Fruit fly (Drosophila melanogaster) whole organism, embryonic: ENCODE measurements around the gene CG18428.

Experiments used
- Atf3 ChIP-seq: fragments of 200-800 bp; sonication (Bioruptor generic); optimal IDR thresholded peaks from 3 replicates; lab custom pipeline; 2016; ENCODE audit warnings: missing biosample characterization, missing genetic modification characterization
- Blimp-1 ChIP-seq: fragments of 200-800 bp; sonication (Bioruptor generic); optimal IDR thresholded peaks from 3 replicates; lab custom pipeline; 2018; ENCODE audit warnings: missing biosample characterization, missing genetic modification characterization, mild to moderate bottlenecking, moderate library complexity, missing genetic modification reagents
- C15 ChIP-seq: fragments of 200-800 bp; sonication (Bioruptor generic); IDR thresholded peaks from 3 replicates; pipeline ENCODE4 v1.3.6; 2022; ENCODE audit warnings: missing biosample characterization, missing genetic modification characterization
- CG10959 ChIP-seq: fragments of 200-800 bp; sonication (Bioruptor generic); IDR thresholded peaks from 2 replicates; pipeline ENCODE4 v1.3.6; 2022; ENCODE audit warnings: missing biosample characterization, missing genetic modification characterization
- CG11456 ChIP-seq: fragments of 200-800 bp; sonication (Bioruptor generic); IDR thresholded peaks from 3 replicates; pipeline ENCODE4 v1.3.6; 2022; ENCODE audit warnings: missing biosample characterization, missing genetic modification characterization
- CG11560 ChIP-seq: fragments of 200-800 bp; sonication (Bioruptor generic); IDR thresholded peaks from 3 replicates; pipeline ENCODE4 v1.3.6; 2022; ENCODE audit warnings: missing biosample characterization, missing genetic modification characterization
- CG13123 ChIP-seq: fragments of 200-800 bp; sonication (Bioruptor generic); optimal IDR thresholded peaks from 2 replicates; lab custom pipeline; 2016; ENCODE audit warnings: missing biosample characterization, missing genetic modification characterization
- CG14441 ChIP-seq: fragments of 200-800 bp; sonication (Bioruptor generic); IDR thresholded peaks from 2 replicates; pipeline ENCODE4 v1.3.6; 2022; ENCODE audit warnings: missing biosample characterization, missing genetic modification characterization
- CG14860 ChIP-seq: fragments of 200-800 bp; sonication (Bioruptor generic); IDR thresholded peaks from 3 replicates; pipeline ENCODE4 v1.3.6; 2022; ENCODE audit warnings: missing biosample characterization, missing genetic modification characterization; ENCODE audit not compliant: partially characterized antibody
- CG15073 ChIP-seq: fragments of 200-800 bp; sonication (Bioruptor generic); optimal IDR thresholded peaks from 2 replicates; lab custom pipeline; 2016; ENCODE audit warnings: missing biosample characterization, missing genetic modification characterization
- CG15696 ChIP-seq: fragments of 200-800 bp; sonication (Bioruptor generic); optimal IDR thresholded peaks from 2 replicates; lab custom pipeline; 2019; ENCODE audit warnings: missing biosample characterization, mild to moderate bottlenecking, missing genetic modification characterization, moderate library complexity
- CG17568 ChIP-seq: fragments of 200-800 bp; sonication (Bioruptor generic); optimal IDR thresholded peaks from 2 replicates; lab custom pipeline; 2018; ENCODE audit warnings: missing biosample characterization, mild to moderate bottlenecking, missing genetic modification characterization, moderate library complexity
- CG17829 ChIP-seq: fragments of 200-800 bp; optimal IDR thresholded peaks from 2 replicates; lab custom pipeline; 2019; ENCODE audit warnings: missing biosample characterization, mild to moderate bottlenecking, missing genetic modification characterization, moderate library complexity
- CG18011 ChIP-seq: fragments of 200-800 bp; sonication (Bioruptor generic); optimal IDR thresholded peaks from 2 replicates; lab custom pipeline; 2017; ENCODE audit warnings: missing biosample characterization, missing genetic modification characterization, mild to moderate bottlenecking, moderate library complexity, missing genotype
- CG1832 ChIP-seq: fragments of 200-800 bp; sonication (Bioruptor generic); optimal IDR thresholded peaks from 2 replicates; lab custom pipeline; 2017; ENCODE audit warnings: missing biosample characterization, mild to moderate bottlenecking, missing genetic modification characterization, inconsistent platforms
- CG18476 ChIP-seq: fragments of 200-800 bp; sonication (Bioruptor generic); optimal IDR thresholded peaks from 2 replicates; lab custom pipeline; 2016; ENCODE audit warnings: missing biosample characterization, mild to moderate bottlenecking, missing genetic modification characterization
- CG18619 ChIP-seq: fragments of 200-800 bp; sonication (Bioruptor generic); optimal IDR thresholded peaks from 3 replicates; lab custom pipeline; 2017; ENCODE audit warnings: missing biosample characterization, mild to moderate bottlenecking, missing genetic modification characterization
- CG2678 ChIP-seq: fragments of 200-800 bp; sonication (Bioruptor generic); optimal IDR thresholded peaks from 3 replicates; lab custom pipeline; 2019; ENCODE audit warnings: missing biosample characterization, mild to moderate bottlenecking, missing genetic modification characterization, moderate library complexity
- CG3281 ChIP-seq: fragments of 200-800 bp; sonication (Bioruptor generic); optimal IDR thresholded peaks from 3 replicates; lab custom pipeline; 2017; ENCODE audit warnings: missing biosample characterization, mild to moderate bottlenecking, missing genetic modification characterization
- CG4617 ChIP-seq: fragments of 200-800 bp; sonication (Bioruptor generic); optimal IDR thresholded peaks from 3 replicates; lab custom pipeline; 2016; ENCODE audit warnings: missing biosample characterization, missing genetic modification characterization, borderline replicate concordance
- CG4730 ChIP-seq: fragments of 200-800 bp; sonication (Bioruptor generic); IDR thresholded peaks from 2 replicates; pipeline ENCODE4 v1.3.6; 2022; ENCODE audit warnings: missing biosample characterization, missing genetic modification characterization
- CG6689 ChIP-seq: fragments of 200-800 bp; sonication (Bioruptor generic); IDR thresholded peaks from 2 replicates; pipeline ENCODE4 v1.3.6; 2022; ENCODE audit warnings: missing biosample characterization, missing genetic modification characterization
- CG7839 ChIP-seq: fragments of 200-800 bp; sonication (Bioruptor generic); optimal IDR thresholded peaks from 3 replicates; lab custom pipeline; 2018; ENCODE audit warnings: missing biosample characterization, mild to moderate bottlenecking, missing genetic modification characterization, moderate library complexity
- Doc2 ChIP-seq: fragments of 200-800 bp; sonication (Bioruptor generic); IDR thresholded peaks from 2 replicates; pipeline ENCODE4 v1.3.6; 2022; ENCODE audit warnings: missing biosample characterization, missing genetic modification characterization
- HLH4C ChIP-seq: fragments of 200-800 bp; sonication (Bioruptor generic); IDR thresholded peaks from 3 replicates; pipeline ENCODE4 v1.3.6; 2022; ENCODE audit warnings: missing biosample characterization, missing genetic modification characterization; ENCODE audit not compliant: partially characterized antibody
- Hr3 ChIP-seq: fragments of 200-800 bp; sonication (Bioruptor generic); optimal IDR thresholded peaks from 3 replicates; lab custom pipeline; 2016; ENCODE audit warnings: missing biosample characterization, missing genetic modification characterization
- Hsf ChIP-seq: fragments of 200-800 bp; sonication (Bioruptor generic); optimal IDR thresholded peaks from 3 replicates; lab custom pipeline; 2016; ENCODE audit warnings: missing biosample characterization, missing genetic modification characterization
- Lpt ChIP-seq: fragments of >200 bp; optimal IDR thresholded peaks from 2 replicates; lab custom pipeline; 2018; ENCODE audit warnings: missing biosample characterization, missing genetic modification characterization
- MTF-1 ChIP-seq: fragments of 200-800 bp; sonication (Bioruptor generic); optimal IDR thresholded peaks from 2 replicates; lab custom pipeline; 2018; ENCODE audit warnings: missing biosample characterization, mild to moderate bottlenecking, missing genetic modification characterization, borderline replicate concordance
- Rfx ChIP-seq: fragments of 200-800 bp; sonication (Bioruptor generic); IDR thresholded peaks from 2 replicates; pipeline ENCODE4 v1.3.6; 2022; ENCODE audit warnings: missing biosample characterization, missing genetic modification characterization
- Scr ChIP-seq: fragments of 200-800 bp; sonication (Bioruptor generic); IDR thresholded peaks from 2 replicates; pipeline ENCODE4 v1.3.6; 2022; ENCODE audit warnings: missing biosample characterization, missing genetic modification characterization; ENCODE audit not compliant: partially characterized antibody
- btn ChIP-seq: fragments of 200-800 bp; sonication (Bioruptor generic); optimal IDR thresholded peaks from 2 replicates; lab custom pipeline; 2016; ENCODE audit warnings: missing biosample characterization, missing genetic modification characterization
- cato ChIP-seq: fragments of 200-800 bp; sonication (Bioruptor generic); optimal IDR thresholded peaks from 2 replicates; lab custom pipeline; 2016; ENCODE audit warnings: missing biosample characterization, missing genetic modification characterization, borderline replicate concordance
- chif ChIP-seq, 2 experiments: fragments of 200-800 bp; sonication (Bioruptor generic); optimal IDR thresholded peaks; 3 replicates each; lab custom pipeline; 2016; ENCODE audit warnings: missing biosample characterization in 2 of 2, missing genetic modification characterization in 2 of 2
- emc ChIP-seq: fragments of 200-800 bp; sonication (Bioruptor generic); optimal IDR thresholded peaks from 2 replicates; lab custom pipeline; 2016; ENCODE audit warnings: missing biosample characterization, missing genetic modification characterization
- en ChIP-seq: fragments of 200-800 bp; sonication (Bioruptor generic); optimal IDR thresholded peaks from 2 replicates; lab custom pipeline; 2016; ENCODE audit warnings: missing biosample characterization, missing genetic modification characterization
- ham ChIP-seq: fragments of 200-800 bp; sonication (Bioruptor generic); IDR thresholded peaks from 2 replicates; pipeline ENCODE4 v1.3.6; 2022; ENCODE audit warnings: missing biosample characterization, missing genetic modification characterization
- her ChIP-seq: fragments of 200-800 bp; sonication (Bioruptor generic); optimal IDR thresholded peaks from 2 replicates; lab custom pipeline; 2016; ENCODE audit warnings: missing biosample characterization, missing genetic modification characterization
- nmo ChIP-seq: fragments of 200-800 bp; sonication (Bioruptor generic); optimal IDR thresholded peaks from 2 replicates; lab custom pipeline; 2018; ENCODE audit warnings: missing biosample characterization, mild to moderate bottlenecking, missing genetic modification characterization, moderate library complexity
- onecut ChIP-seq: fragments of 200-800 bp; sonication (Bioruptor generic); IDR thresholded peaks from 2 replicates; pipeline ENCODE4 v1.3.6; 2022; ENCODE audit warnings: missing biosample characterization, missing genetic modification characterization
- pb ChIP-seq: fragments of 200-800 bp; sonication (Bioruptor generic); optimal IDR thresholded peaks from 3 replicates; lab custom pipeline; 2016; ENCODE audit warnings: missing biosample characterization, missing genetic modification characterization
- pum ChIP-seq: fragments of 200-800 bp; sonication (Bioruptor generic); optimal IDR thresholded peaks from 2 replicates; lab custom pipeline; 2016; ENCODE audit warnings: missing biosample characterization, missing genetic modification characterization
- sens ChIP-seq: fragments of 200-800 bp; sonication (Bioruptor generic); peaks from one replicate; lab custom pipeline; 2016; ENCODE audit warnings: missing biosample characterization, missing genetic modification characterization
- seq ChIP-seq: fragments of 200-800 bp; sonication (Bioruptor generic); IDR thresholded peaks from 2 replicates; pipeline ENCODE4 v1.3.6; 2022; ENCODE audit warnings: missing biosample characterization, missing genetic modification characterization
- shn ChIP-seq: fragments of 200-800 bp; sonication (Bioruptor generic); optimal IDR thresholded peaks from 3 replicates; lab custom pipeline; 2016; ENCODE audit warnings: missing biosample characterization, missing genetic modification characterization
- tna ChIP-seq: fragments of 200-800 bp; sonication (Bioruptor generic); IDR thresholded peaks from 2 replicates; pipeline ENCODE4 v1.3.6; 2022; ENCODE audit warnings: missing biosample characterization, missing genetic modification characterization; ENCODE audit not compliant: partially characterized antibody
- trem ChIP-seq: fragments of 200-800 bp; optimal IDR thresholded peaks from 3 replicates; lab custom pipeline; 2019; ENCODE audit warnings: missing biosample characterization, mild to moderate bottlenecking, missing genetic modification characterization, moderate library complexity
- vfl ChIP-seq: fragments of 200-800 bp; sonication (Bioruptor generic); optimal IDR thresholded peaks from 2 replicates; lab custom pipeline; 2016; ENCODE audit warnings: missing biosample characterization, missing genetic modification characterization
- zen ChIP-seq: fragments of 200-800 bp; sonication (Bioruptor generic); optimal IDR thresholded peaks from 3 replicates; lab custom pipeline; 2018; ENCODE audit warnings: missing biosample characterization, mild to moderate bottlenecking, missing genetic modification characterization, moderate library complexity

Gene CG18428

DNA sequence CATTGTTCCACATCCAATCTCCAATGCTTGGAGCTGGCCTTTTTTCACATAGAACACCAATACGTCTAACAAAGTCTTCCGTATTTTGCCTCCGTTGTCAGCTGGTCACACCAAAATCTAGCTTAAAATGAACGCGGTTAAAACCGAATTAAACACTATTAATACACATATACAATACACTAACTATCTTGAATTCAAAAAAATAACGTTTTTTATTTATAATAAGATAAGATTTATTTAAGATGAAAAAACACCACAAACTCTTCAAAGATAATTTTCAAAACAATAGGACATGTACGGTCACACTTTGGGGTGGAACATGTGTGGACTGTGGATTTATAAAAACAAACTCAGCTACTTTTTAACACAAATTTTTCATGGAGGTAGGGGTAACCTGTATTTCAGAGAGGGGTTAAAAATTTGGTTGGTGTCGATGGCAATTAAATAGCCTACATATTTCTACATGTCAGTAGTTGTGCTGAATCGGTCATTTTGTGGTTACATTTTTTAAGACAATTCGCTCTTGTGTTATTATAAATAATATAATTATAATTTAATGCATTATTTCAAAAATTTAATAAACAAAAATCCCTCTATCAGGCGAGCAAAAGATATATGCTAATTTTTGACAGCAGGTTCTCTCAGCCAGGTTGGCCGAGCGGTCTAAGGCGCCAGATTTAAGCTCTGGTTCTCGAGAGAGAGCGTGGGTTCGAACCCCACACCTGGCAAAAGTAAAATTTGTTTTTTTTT, 3.4 kb downstream of the CG18428 start, which contains the start of gene CG13605 (continued):
- TF ChIP-seq CG3281 (GFP tag; lab: Kevin White, UChicago) (peak; percentile 84), CG18476 (GFP tag; lab: Kevin White, UChicago) (peak; percentile 34), CG4617 (GFP tag; lab: Kevin White, UChicago) (peak; percentile 80), btn (GFP tag; lab: Kevin White, UChicago) (no peak), CG11560 (tag; lab: Robert Waterston, UW) (no peak), CG15073 (GFP tag; lab: Kevin White, UChicago) (no peak), CG15696 (tag; lab: Kevin White, UChicago) (peak; percentile 36), Atf3 (GFP tag; lab: Kevin White, UChicago) (no peak), HLH4C (0 out of 3 replicates have a peak, but pooled peaks have one; percentile 33), Scr (GFP tag; lab: Robert Waterston, UW) (no peak), onecut (GFP tag; lab: Robert Waterston, UW) (peak; percentile 51), shn (peak; percentile 41), CG11456 (GFP tag; lab: Robert Waterston, UW) (peak; percentile 85), CG2678 (peak; percentile 87), tna (GFP tag; lab: Robert Waterston, UW) (peak; percentile 28; the same call in 1 of the 2 replicates), trem (tag; lab: Kevin White, UChicago) (peak; percentile 67), Lpt (GFP tag; lab: Kevin White, UChicago) (no peak), zen (tag; lab: Kevin White, UChicago) (peak; percentile 48), Rfx (GFP tag; lab: Robert Waterston, UW) (peak; percentile 85), emc (GFP tag; lab: Kevin White, UChicago) (no peak), cato (GFP tag; lab: Kevin White, UChicago) (peak; percentile 4), Doc2 (GFP tag; lab: Robert Waterston, UW) (no peak), chif (GFP tag; optimal IDR thresholded peaks at IDR 0.05; lab: Kevin White, UChicago) (peak in 1 of 2 experiments; percentile 50), vfl (GFP tag; lab: Kevin White, UChicago) (peak; percentile 25), her (GFP tag; lab: Kevin White, UChicago) (peak; percentile 54), Hsf (GFP tag; lab: Kevin White, UChicago) (peak; percentile 54), CG6689 (GFP tag; lab: Robert Waterston, UW) (peak; percentile 57), Hr3 (peak; percentile 61), CG14860 (no peak), CG13123 (no peak), Blimp-1 (GFP tag; lab: Kevin White, UChicago) (peak; percentile 72), CG14441 (peak; percentile 72), seq (GFP tag; lab: Robert Waterston, UW) (peak; percentile 68), pb (no peak), en (no peak), CG17568 (GFP tag; lab: Kevin White, UChicago) (peak; percentile 79), C15 (GFP tag; lab: Robert Waterston, UW) (peak; percentile 44; the same call in 1 of the 3 replicates), CG17829 (peak; percentile 73), CG18011 (GFP tag; lab: Kevin White, UChicago) (peak; percentile 55), CG1832 (GFP tag; lab: Kevin White, UChicago) (no peak), CG18619 (peak; percentile 63), sens (GFP tag; lab: Kevin White, UChicago) (peak; percentile 79), CG4730 (peak; percentile 48; the same call in 1 of the 2 replicates), nmo (GFP tag; lab: Kevin White, UChicago) (peak; percentile 57), CG7839 (tag; lab: Kevin White, UChicago) (peak; percentile 82), pum (peak; percentile 44), MTF-1 (GFP tag; lab: Kevin White, UChicago) (no peak), CG10959 (GFP tag; lab: Robert Waterston, UW) (no peak), ham (GFP tag; lab: Robert Waterston, UW) (no peak)
